Worm (Caenorhabditis elegans): ENCODE data around the gene neg-1.

ce11 chrV:4330820-4331219, 43.9 kb downstream of the neg-1 start:
- TF ChIP-seq ztf-11 (tag; optimal IDR thresholded peaks at IDR 0.05) (no peak), nhr-28 (tag; optimal IDR thresholded peaks at IDR 0.05) (no peak), blmp-1 (tag; optimal IDR thresholded peaks at IDR 0.05) (no peak), cnd-1 (tag; optimal IDR thresholded peaks at IDR 0.05) (no peak), ces-1 (GFP tag; optimal IDR thresholded peaks at IDR 0.05) (no peak), pha-4 (tag; optimal IDR thresholded peaks at IDR 0.05) (no peak), mls-2 (tag; optimal IDR thresholded peaks at IDR 0.05) (no peak), nhr-76 (tag; optimal IDR thresholded peaks at IDR 0.05) (no peak), ceh-43 (GFP tag; optimal IDR thresholded peaks at IDR 0.05) (no peak), nhr-237 (tag; optimal IDR thresholded peaks at IDR 0.05) (no peak), unc-62 (GFP tag; optimal IDR thresholded peaks at IDR 0.05) (no peak), ceh-83 (GFP tag; optimal IDR thresholded peaks at IDR 0.05) (no peak), elt-3 (tag; optimal IDR thresholded peaks at IDR 0.05) (no peak), bed-3 (GFP tag; optimal IDR thresholded peaks at IDR 0.05) (no peak)
